3 fruit fly cellular contexts compared by ENCODE assay signal in genomic region chr2L:4118983-4119670, dm6.
A peak's percentile ranks its signal among the peaks of the same experiment; 100 is the strongest.
TF ChIP-seq lines count a peak whose summit lies in the region.

No protein-coding gene starts in this region.

TF ChIP-seq in whole organism, embryonic, 481 proteins besides CTCF, POLR2A, EP300 and RAD21 (continued from another document and continues in another):
- TF ChIP-seq ro (GFP tag; IDR thresholded peaks at IDR 0.05; lab: Robert Waterston, UW) (peak; percentile 34; the same call in 1 of the 2 replicates), CG10274 (GFP tag; optimal IDR thresholded peaks at IDR 0.05; lab: Kevin White, UChicago) (peak; percentile 67), hb (GFP tag; IDR thresholded peaks at IDR 0.05; lab: Robert Waterston, UW; ENCODE audit: partially characterized antibody) (no peak), wdn (GFP tag; IDR thresholded peaks at IDR 0.05; lab: Robert Waterston, UW) (0 out of 2 replicates have a peak, but pooled peaks have one; percentile 33), CG7963 (GFP tag; IDR thresholded peaks at IDR 0.05; lab: Robert Waterston, UW; ENCODE audit: partially characterized antibody) (no peak), gt (GFP tag; IDR thresholded peaks at IDR 0.05; lab: Robert Waterston, UW) (peak; percentile 73), jumu (GFP tag; optimal IDR thresholded peaks at IDR 0.05; lab: Kevin White, UChicago) (peak; percentile 70), CG13296 (GFP tag; optimal IDR thresholded peaks at IDR 0.05; lab: Kevin White, UChicago) (peak; percentile 70), Antp (GFP tag; optimal IDR thresholded peaks at IDR 0.05; lab: Kevin White, UChicago) (peak; percentile 67), dmrt99B (tag; optimal IDR thresholded peaks at IDR 0.05; lab: Kevin White, UChicago) (peak; percentile 87), CG18619 (GFP tag; optimal IDR thresholded peaks at IDR 0.05; lab: Kevin White, UChicago) (peak; percentile 63), al (GFP tag; IDR thresholded peaks at IDR 0.05; lab: Robert Waterston, UW) (no peak), CG15601 (tag; optimal IDR thresholded peaks at IDR 0.05; lab: Kevin White, UChicago) (peak; percentile 84), CG32532 (GFP tag; IDR thresholded peaks at IDR 0.05; lab: Robert Waterston, UW) (peak; percentile 69), Hr39 (optimal IDR thresholded peaks at IDR 0.05; lab: Kevin White, UChicago) (no peak), D19A (tag; optimal IDR thresholded peaks at IDR 0.05; lab: Kevin White, UChicago) (peak; percentile 79), CG14710 (tag; optimal IDR thresholded peaks at IDR 0.05; lab: Kevin White, UChicago) (peak; percentile 90), CG10979 (tag; optimal IDR thresholded peaks at IDR 0.05; lab: Kevin White, UChicago) (peak; percentile 91), ash1 (GFP tag; optimal IDR thresholded peaks at IDR 0.05; lab: Kevin White, UChicago) (no peak), run (tag; optimal IDR thresholded peaks at IDR 0.05; lab: Kevin White, UChicago) (peak; percentile 68), otp (GFP tag; IDR thresholded peaks at IDR 0.05; lab: Robert Waterston, UW) (peak; percentile 88), CG18599 (GFP tag; optimal IDR thresholded peaks at IDR 0.05; lab: Kevin White, UChicago) (peak; percentile 88), CG2875 (GFP tag; optimal IDR thresholded peaks at IDR 0.05; lab: Kevin White, UChicago) (peak; percentile 75), pnt (GFP tag; optimal IDR thresholded peaks at IDR 0.05; lab: Kevin White, UChicago) (peak; percentile 77), Ada2b (GFP tag; IDR thresholded peaks at IDR 0.05; lab: Robert Waterston, UW) (peak; percentile 83), Hand (GFP tag; optimal IDR thresholded peaks at IDR 0.05; lab: Kevin White, UChicago) (peak; percentile 38), trem (tag; optimal IDR thresholded peaks at IDR 0.05; lab: Kevin White, UChicago) (peak; percentile 81), vfl (GFP tag; optimal IDR thresholded peaks at IDR 0.05; lab: Kevin White, UChicago) (peak; percentile 56), Deaf1 (tag; optimal IDR thresholded peaks at IDR 0.05; lab: Kevin White, UChicago) (peak; percentile 46), gcm2 (GFP tag; optimal IDR thresholded peaks at IDR 0.05; lab: Kevin White, UChicago) (peak; percentile 31), Jarid2 (GFP tag; optimal IDR thresholded peaks at IDR 0.05; lab: Kevin White, UChicago) (peak; percentile 52), CG4424 (GFP tag; optimal IDR thresholded peaks at IDR 0.05; lab: Kevin White, UChicago) (peak; percentile 88), CG7928 (GFP tag; optimal IDR thresholded peaks at IDR 0.05; lab: Kevin White, UChicago) (peak; percentile 34), Hmx (GFP tag; optimal IDR thresholded peaks at IDR 0.05; lab: Kevin White, UChicago) (peak; percentile 20), CG8478 (optimal IDR thresholded peaks at IDR 0.05; lab: Kevin White, UChicago) (no peak), pb (GFP tag; optimal IDR thresholded peaks at IDR 0.05; lab: Kevin White, UChicago) (peak; percentile 39), fd64A (GFP tag; optimal IDR thresholded peaks at IDR 0.05; lab: Kevin White, UChicago) (peak; percentile 54), Hr3 (GFP tag; optimal IDR thresholded peaks at IDR 0.05; lab: Kevin White, UChicago) (peak; percentile 75), CG7357 (GFP tag; IDR thresholded peaks at IDR 0.05; lab: Robert Waterston, UW) (peak; percentile 65; the same call in 1 of the 3 replicates), amos (GFP tag; IDR thresholded peaks at IDR 0.05; lab: Robert Waterston, UW; ENCODE audit: partially characterized antibody) (no peak), CG14441 (GFP tag; IDR thresholded peaks at IDR 0.05; lab: Robert Waterston, UW) (peak; percentile 79), pros (GFP tag; optimal IDR thresholded peaks at IDR 0.05; lab: Kevin White, UChicago) (peak; percentile 79), CG9797 (GFP tag; optimal IDR thresholded peaks at IDR 0.05; lab: Kevin White, UChicago) (no peak)

TF ChIP-seq in whole organism, prepupa, 60 proteins besides CTCF, POLR2A, EP300 and RAD21 (continued from another document):
- TF ChIP-seq CG11762 (GFP tag; optimal IDR thresholded peaks at IDR 0.05; lab: Kevin White, UChicago; ENCODE audit: insufficient read depth) (peak; percentile 56), acj6 (GFP tag; optimal IDR thresholded peaks at IDR 0.05; lab: Kevin White, UChicago) (peak; percentile 75), Hr4 (GFP tag; optimal IDR thresholded peaks at IDR 0.05; lab: Kevin White, UChicago) (peak; percentile 43), CG3032 (tag; optimal IDR thresholded peaks at IDR 0.05; lab: Kevin White, UChicago) (peak; percentile 57), CG8319 (GFP tag; optimal IDR thresholded peaks at IDR 0.05; lab: Kevin White, UChicago) (peak; percentile 56), CG6854 (GFP tag; optimal IDR thresholded peaks at IDR 0.05; lab: Kevin White, UChicago) (no peak), CG8632 (GFP tag; optimal IDR thresholded peaks at IDR 0.05; lab: Kevin White, UChicago) (peak; percentile 63), Met (GFP tag; optimal IDR thresholded peaks at IDR 0.05; lab: Kevin White, UChicago) (peak; percentile 83), CG9139 (GFP tag; optimal IDR thresholded peaks at IDR 0.05; lab: Kevin White, UChicago) (no peak), Eip93F (GFP tag; optimal IDR thresholded peaks at IDR 0.05; lab: Kevin White, UChicago) (peak; percentile 42), cyc (GFP tag; optimal IDR thresholded peaks at IDR 0.05; lab: Kevin White, UChicago) (peak; percentile 75), dsx (GFP tag; optimal IDR thresholded peaks at IDR 0.05; lab: Kevin White, UChicago; ENCODE audit: poor library complexity, severe bottlenecking) (peak; percentile 29), fd85E (GFP tag; optimal IDR thresholded peaks at IDR 0.05; lab: Kevin White, UChicago) (no peak), CG11902 (GFP tag; optimal IDR thresholded peaks at IDR 0.05; lab: Kevin White, UChicago) (peak; percentile 47), topi (GFP tag; optimal IDR thresholded peaks at IDR 0.05; lab: Kevin White, UChicago) (peak; percentile 80), fkh (GFP tag; optimal IDR thresholded peaks at IDR 0.05; lab: Kevin White, UChicago) (peak; percentile 37), ss (GFP tag; optimal IDR thresholded peaks at IDR 0.05; lab: Kevin White, UChicago) (peak; percentile 13 to 53), salr (GFP tag; optimal IDR thresholded peaks at IDR 0.05; lab: Kevin White, UChicago) (peak in 1 of 2 experiments; percentile 33), CG16779 (tag; optimal IDR thresholded peaks at IDR 0.05; lab: Kevin White, UChicago) (peak; percentile 13), Sox14 (GFP tag; optimal IDR thresholded peaks at IDR 0.05; lab: Kevin White, UChicago) (peak; percentile 73), CG6163 (GFP tag; IDR thresholded peaks at IDR 0.05; lab: Robert Waterston, UW) (peak; percentile 78), achi (GFP tag; optimal IDR thresholded peaks at IDR 0.05; lab: Kevin White, UChicago) (peak; percentile 59), CG8119 (GFP tag; IDR thresholded peaks at IDR 0.05; lab: Robert Waterston, UW) (peak; percentile 71), CG32006 (GFP tag; optimal IDR thresholded peaks at IDR 0.05; lab: Kevin White, UChicago) (peak; percentile 59), spab (GFP tag; optimal IDR thresholded peaks at IDR 0.05; lab: Kevin White, UChicago) (peak; percentile 51), CG31627 (GFP tag; optimal IDR thresholded peaks at IDR 0.05; lab: Kevin White, UChicago) (peak; percentile 84), CG10631 (GFP tag; optimal IDR thresholded peaks at IDR 0.05; lab: Kevin White, UChicago) (peak; percentile 67), Sox102F (GFP tag; optimal IDR thresholded peaks at IDR 0.05; lab: Kevin White, UChicago) (peak; percentile 83), Hr38 (GFP tag; optimal IDR thresholded peaks at IDR 0.05; lab: Kevin White, UChicago) (no peak), OdsH (GFP tag; optimal IDR thresholded peaks at IDR 0.05; lab: Kevin White, UChicago) (peak; percentile 72), Blimp-1 (GFP tag; optimal IDR thresholded peaks at IDR 0.05; lab: Kevin White, UChicago) (peak; percentile 41), CG15336 (GFP tag; IDR thresholded peaks at IDR 0.05; lab: Robert Waterston, UW) (peak; percentile 71), vri (GFP tag; optimal IDR thresholded peaks at IDR 0.05; lab: Kevin White, UChicago) (peak; percentile 87), CG6792 (GFP tag; optimal IDR thresholded peaks at IDR 0.05; lab: Kevin White, UChicago) (peak; percentile 81), Ets21C (GFP tag; optimal IDR thresholded peaks at IDR 0.05; lab: Kevin White, UChicago) (peak; percentile 72), svp (GFP tag; lab: Kevin White, UChicago) (peak; percentile 90), Eip75B (GFP tag; optimal IDR thresholded peaks at IDR 0.05; lab: Kevin White, UChicago) (peak; percentile 63), Gug (GFP tag; IDR thresholded peaks at IDR 0.05; lab: Robert Waterston, UW) (peak; percentile 52), Smox (GFP tag; optimal IDR thresholded peaks at IDR 0.05; lab: Kevin White, UChicago) (peak; percentile 81), esn (GFP tag; optimal IDR thresholded peaks at IDR 0.05; lab: Kevin White, UChicago) (peak; percentile 89)

TF ChIP-seq in whole organism, wandering third instar larva, 38 proteins besides CTCF, POLR2A, EP300 and RAD21 (continued from another document):
- TF ChIP-seq jim (GFP tag; optimal IDR thresholded peaks at IDR 0.05; lab: Kevin White, UChicago) = no peak
- TF ChIP-seq tai (GFP tag; optimal IDR thresholded peaks at IDR 0.05; lab: Kevin White, UChicago) = peak; percentile 56
- no peak for TF ChIP-seq Vsx2 (GFP tag; optimal IDR thresholded peaks at IDR 0.05; lab: Kevin White, UChicago; ENCODE audit: partially characterized antibody)
- TF ChIP-seq CG32264 (GFP tag; optimal IDR thresholded peaks at IDR 0.05; lab: Kevin White, UChicago) = peak; percentile 51
- TF ChIP-seq dmrt93B (GFP tag; optimal IDR thresholded peaks at IDR 0.05; lab: Kevin White, UChicago) = peak; percentile 63
- peak; percentile 82 for TF ChIP-seq rgr (GFP tag; optimal IDR thresholded peaks at IDR 0.05; lab: Kevin White, UChicago)
- TF ChIP-seq sage (GFP tag; optimal IDR thresholded peaks at IDR 0.05; lab: Kevin White, UChicago) = peak; percentile 35
- no peak for TF ChIP-seq Abd-B (GFP tag; optimal IDR thresholded peaks at IDR 0.05; lab: Kevin White, UChicago)
- TF ChIP-seq brk (GFP tag; optimal IDR thresholded peaks at IDR 0.05; lab: Kevin White, UChicago) = peak; percentile 73
- peak; percentile 46 for TF ChIP-seq Jra (GFP tag; optimal IDR thresholded peaks at IDR 0.05; lab: Kevin White, UChicago)
- peak; percentile 75 for TF ChIP-seq psq (GFP tag; optimal IDR thresholded peaks at IDR 0.05; lab: Kevin White, UChicago)
- peak; percentile 82 for TF ChIP-seq br (GFP tag; optimal IDR thresholded peaks at IDR 0.05; lab: Kevin White, UChicago)
- TF ChIP-seq fru (GFP tag; optimal IDR thresholded peaks at IDR 0.05; lab: Kevin White, UChicago) = peak; percentile 84
- TF ChIP-seq h (GFP tag; optimal IDR thresholded peaks at IDR 0.05; lab: Kevin White, UChicago) = peak; percentile 86
